Fruit fly (Drosophila melanogaster) whole organism, embryonic: Measurements from ENCODE around the gene CG14227.

Experiments
- Abd-B ChIP-seq: fragments of 200-800 bp; sonication (Bioruptor generic); optimal IDR thresholded peaks from 2 replicates; lab custom pipeline; 2018; ENCODE audit warnings: missing biosample characterization, mild to moderate bottlenecking, missing genetic modification characterization, moderate library complexity
- C15 ChIP-seq: fragments of 200-800 bp; sonication (Bioruptor generic); IDR thresholded peaks from 3 replicates; pipeline ENCODE4 v1.3.6; 2022; ENCODE audit warnings: missing biosample characterization, missing genetic modification characterization
- CG10431 ChIP-seq: fragments of 200-800 bp; sonication (Bioruptor generic); optimal IDR thresholded peaks from 3 replicates; lab custom pipeline; 2018; ENCODE audit warnings: missing biosample characterization, mild to moderate bottlenecking, missing genetic modification characterization
- CG10462 ChIP-seq: fragments of 200-800 bp; sonication (Bioruptor generic); optimal IDR thresholded peaks from 2 replicates; lab custom pipeline; 2016; ENCODE audit warnings: missing biosample characterization, missing genetic modification characterization
- CG12155 ChIP-seq: fragments of 200-800 bp; sonication (Bioruptor generic); optimal IDR thresholded peaks from 3 replicates; lab custom pipeline; 2016; ENCODE audit warnings: missing biosample characterization, missing genetic modification characterization
- CG14667 ChIP-seq: fragments of 200-800 bp; sonication (Bioruptor generic); IDR thresholded peaks from 2 replicates; pipeline ENCODE4 v1.3.6; 2022; ENCODE audit warnings: missing biosample characterization, missing genetic modification characterization
- CG18764 ChIP-seq: fragments of 200-800 bp; sonication (Bioruptor generic); optimal IDR thresholded peaks from 3 replicates; lab custom pipeline; 2016; ENCODE audit warnings: missing biosample characterization, missing genetic modification characterization
- CG32767 ChIP-seq: fragments of 200-800 bp; sonication (Bioruptor generic); IDR thresholded peaks from 2 replicates; pipeline ENCODE4 v1.3.6; 2022; ENCODE audit warnings: missing biosample characterization, missing genetic modification characterization
- CG33557 ChIP-seq: fragments of 200-800 bp; sonication (Bioruptor generic); optimal IDR thresholded peaks from 2 replicates; lab custom pipeline; 2019; ENCODE audit warnings: missing biosample characterization, mild to moderate bottlenecking, missing genetic modification characterization, moderate library complexity
- CG3995 ChIP-seq: fragments of 200-800 bp; sonication (Bioruptor generic); optimal IDR thresholded peaks from 3 replicates; lab custom pipeline; 2016; ENCODE audit warnings: missing biosample characterization, missing genetic modification characterization
- CG42726 ChIP-seq: fragments of 200-800 bp; sonication (Bioruptor generic); IDR thresholded peaks from 2 replicates; pipeline ENCODE4 v1.3.6; 2022; ENCODE audit warnings: missing biosample characterization, missing genetic modification characterization; ENCODE audit not compliant: partially characterized antibody
- CG4282 ChIP-seq: fragments of 200-800 bp; sonication (Bioruptor generic); optimal IDR thresholded peaks from 2 replicates; lab custom pipeline; 2016; ENCODE audit warnings: missing biosample characterization, missing genetic modification characterization
- CG6175 ChIP-seq: fragments of 200-800 bp; sonication (Bioruptor generic); IDR thresholded peaks from 3 replicates; pipeline ENCODE4 v1.3.6; 2022; ENCODE audit warnings: missing biosample characterization, missing genetic modification characterization
- CG6683 ChIP-seq: fragments of 200-800 bp; sonication (Bioruptor generic); optimal IDR thresholded peaks from 2 replicates; lab custom pipeline; 2017; ENCODE audit warnings: missing biosample characterization, mild to moderate bottlenecking, missing genetic modification characterization, missing genetic modification reagents
- CG7271 ChIP-seq: fragments of 200-800 bp; sonication (Bioruptor generic); optimal IDR thresholded peaks from 2 replicates; lab custom pipeline; 2018; ENCODE audit warnings: missing biosample characterization, mild to moderate bottlenecking, missing genetic modification characterization, moderate library complexity
- CG7928 ChIP-seq: fragments of 200-800 bp; sonication (Bioruptor generic); optimal IDR thresholded peaks from 2 replicates; lab custom pipeline; 2017; ENCODE audit warnings: missing biosample characterization, mild to moderate bottlenecking, missing genetic modification characterization
- CTCF ChIP-seq: fragments of 200-800 bp; sonication (Bioruptor generic); optimal IDR thresholded peaks from 2 replicates; lab custom pipeline; 2017; ENCODE audit warnings: missing biosample characterization, mild to moderate bottlenecking, missing genetic modification characterization, moderate library complexity
- CoRest ChIP-seq: fragments of 200-800 bp; sonication (Bioruptor generic); optimal IDR thresholded peaks from 3 replicates; lab custom pipeline; 2018; ENCODE audit warnings: missing biosample characterization, mild to moderate bottlenecking, missing genetic modification characterization, moderate library complexity
- Dek ChIP-seq: fragments of 200-800 bp; sonication (Bioruptor generic); optimal IDR thresholded peaks from 3 replicates; lab custom pipeline; 2019; ENCODE audit warnings: missing biosample characterization, mild to moderate bottlenecking, missing genetic modification characterization, moderate library complexity
- Eip74EF ChIP-seq, 2 experiments: fragments of 200-800 bp in 1 of 2; fragments of >200 bp in 1 of 2; sonication (Bioruptor generic) in 1 of 2; optimal IDR thresholded peaks; 2 replicates each; lab custom pipeline; 2017 to 2019; ENCODE audit warnings: missing biosample characterization in 2 of 2, missing genetic modification characterization in 2 of 2, mild to moderate bottlenecking in 1 of 2, moderate library complexity in 1 of 2
- HmgD ChIP-seq: fragments of 200-800 bp; sonication (Bioruptor generic); optimal IDR thresholded peaks from 3 replicates; lab custom pipeline; 2016; ENCODE audit warnings: missing biosample characterization, missing genetic modification characterization
- Hr39 ChIP-seq: fragments of >200 bp; optimal IDR thresholded peaks from 2 replicates; lab custom pipeline; 2017
- Hr51 ChIP-seq, 2 experiments: fragments of 200-800 bp; sonication (Bioruptor generic); optimal IDR thresholded peaks; 2 replicates in 1 of 2; 3 replicates in 1 of 2; lab custom pipeline; 2016 to 2018; ENCODE audit warnings: missing biosample characterization in 2 of 2, missing genetic modification characterization in 2 of 2, mild to moderate bottlenecking in 1 of 2, moderate library complexity in 1 of 2
- Hr78 ChIP-seq, 2 experiments: fragments of 200-800 bp in 1 of 2; fragments of >200 bp in 1 of 2; sonication (Bioruptor generic) in 1 of 2; optimal IDR thresholded peaks; 2 replicates each; lab custom pipeline; 2017 to 2019; ENCODE audit warnings: missing biosample characterization in 2 of 2, missing genetic modification characterization in 2 of 2, mild to moderate bottlenecking in 1 of 2, moderate library complexity in 1 of 2
- Med ChIP-seq: fragments of 200-800 bp; sonication (Bioruptor generic); peaks from one replicate; lab custom pipeline; 2016; ENCODE audit warnings: missing biosample characterization, missing genetic modification characterization, mild to moderate bottlenecking, inconsistent platforms, moderate library complexity
- Oli ChIP-seq: fragments of 200-800 bp; sonication (Bioruptor generic); optimal IDR thresholded peaks from 2 replicates; lab custom pipeline; 2018; ENCODE audit warnings: missing biosample characterization, mild to moderate bottlenecking, missing genetic modification characterization, moderate library complexity
- Side ChIP-seq: fragments of 200-800 bp; sonication (Bioruptor generic); optimal IDR thresholded peaks from 2 replicates; lab custom pipeline; 2016; ENCODE audit warnings: missing biosample characterization, missing genetic modification characterization
- Tbp ChIP-seq: fragments of >200 bp; optimal IDR thresholded peaks from 2 replicates; lab custom pipeline; 2018; ENCODE audit warnings: missing biosample characterization, missing genetic modification characterization
- abd-A ChIP-seq: fragments of 200-800 bp; sonication (Bioruptor generic); optimal IDR thresholded peaks from 3 replicates; lab custom pipeline; 2019; ENCODE audit warnings: missing biosample characterization, mild to moderate bottlenecking, missing genetic modification characterization, moderate library complexity
- bab2 ChIP-seq: fragments of 200-800 bp; sonication (Bioruptor generic); optimal IDR thresholded peaks from 2 replicates; lab custom pipeline; 2016; ENCODE audit warnings: missing biosample characterization, missing genetic modification characterization
- bbx ChIP-seq: fragments of 200-800 bp; sonication (Bioruptor generic); IDR thresholded peaks from 2 replicates; pipeline ENCODE4 v1.3.6; 2022; ENCODE audit warnings: missing biosample characterization, missing genetic modification characterization; ENCODE audit not compliant: partially characterized antibody
- cas ChIP-seq: fragments of 200-800 bp; sonication (Bioruptor generic); IDR thresholded peaks from 2 replicates; pipeline ENCODE4 v1.3.6; 2022; ENCODE audit warnings: missing biosample characterization, missing genetic modification characterization
- cg ChIP-seq: fragments of 200-800 bp; sonication (Bioruptor generic); optimal IDR thresholded peaks from 3 replicates; lab custom pipeline; 2019; ENCODE audit warnings: missing biosample characterization, mild to moderate bottlenecking, missing genetic modification characterization, moderate library complexity
- dimm ChIP-seq: fragments of 200-800 bp; sonication (Bioruptor generic); IDR thresholded peaks from 2 replicates; pipeline ENCODE4 v1.3.6; 2022; ENCODE audit warnings: missing biosample characterization, missing genetic modification characterization
- ewg ChIP-seq: fragments of 200-800 bp; sonication (Bioruptor generic); optimal IDR thresholded peaks from 3 replicates; lab custom pipeline; 2017; ENCODE audit warnings: mild to moderate bottlenecking, missing biosample characterization, missing genetic modification reagents, missing genetic modification characterization
- gcm2 ChIP-seq: fragments of 200-800 bp; sonication (Bioruptor generic); optimal IDR thresholded peaks from 2 replicates; lab custom pipeline; 2016; ENCODE audit warnings: missing biosample characterization, missing genetic modification characterization
- hbn ChIP-seq: fragments of 200-800 bp; sonication (Bioruptor generic); IDR thresholded peaks from 2 replicates; pipeline ENCODE4 v1.3.6; 2022; ENCODE audit warnings: missing biosample characterization, missing genetic modification characterization; ENCODE audit not compliant: partially characterized antibody
- inv ChIP-seq: fragments of 200-800 bp; sonication (Bioruptor generic); IDR thresholded peaks from 2 replicates; pipeline ENCODE4 v1.3.6; 2022; ENCODE audit warnings: missing biosample characterization, missing genetic modification characterization; ENCODE audit not compliant: partially characterized antibody
- oc ChIP-seq: fragments of 200-800 bp; sonication (Bioruptor generic); optimal IDR thresholded peaks from 2 replicates; lab custom pipeline; 2018; ENCODE audit warnings: missing biosample characterization, mild to moderate bottlenecking, missing genetic modification characterization, moderate library complexity
- pfk ChIP-seq: fragments of 200-800 bp; sonication (Bioruptor generic); optimal IDR thresholded peaks from 2 replicates; lab custom pipeline; 2018; ENCODE audit warnings: missing biosample characterization, mild to moderate bottlenecking, missing genetic modification characterization, moderate library complexity
- pzg ChIP-seq: fragments of 200-800 bp; sonication (Bioruptor generic); optimal IDR thresholded peaks from 3 replicates; lab custom pipeline; 2018; ENCODE audit warnings: missing biosample characterization, mild to moderate bottlenecking, missing genetic modification characterization, moderate library complexity
- repo ChIP-seq: fragments of 200-800 bp; sonication (Bioruptor generic); optimal IDR thresholded peaks from 2 replicates; lab custom pipeline; 2016; ENCODE audit warnings: missing biosample characterization, missing genetic modification characterization
- schlank ChIP-seq: fragments of 200-800 bp; sonication (Bioruptor generic); optimal IDR thresholded peaks from 2 replicates; lab custom pipeline; 2018; ENCODE audit warnings: missing biosample characterization, mild to moderate bottlenecking, missing genetic modification characterization
- sens ChIP-seq: fragments of 200-800 bp; sonication (Bioruptor generic); peaks from one replicate; lab custom pipeline; 2016; ENCODE audit warnings: missing biosample characterization, missing genetic modification characterization
- sima ChIP-seq: fragments of 200-800 bp; sonication (Bioruptor generic); optimal IDR thresholded peaks from 2 replicates; lab custom pipeline; 2016; ENCODE audit warnings: missing biosample characterization, missing genetic modification characterization
- sna ChIP-seq: fragments of 200-800 bp; sonication (Bioruptor generic); IDR thresholded peaks from 2 replicates; pipeline ENCODE4 v1.3.6; 2022; ENCODE audit warnings: missing biosample characterization, missing genetic modification characterization; ENCODE audit not compliant: partially characterized antibody
- trem ChIP-seq: fragments of 200-800 bp; optimal IDR thresholded peaks from 3 replicates; lab custom pipeline; 2019; ENCODE audit warnings: missing biosample characterization, mild to moderate bottlenecking, missing genetic modification characterization, moderate library complexity
- usp ChIP-seq: fragments of >200 bp; optimal IDR thresholded peaks from 2 replicates; lab custom pipeline; 2017; ENCODE audit warnings: missing biosample characterization, missing genetic modification characterization
- yki ChIP-seq: fragments of >200 bp; optimal IDR thresholded peaks from 3 replicates; lab custom pipeline; 2018

CG14227 gene

DNA sequence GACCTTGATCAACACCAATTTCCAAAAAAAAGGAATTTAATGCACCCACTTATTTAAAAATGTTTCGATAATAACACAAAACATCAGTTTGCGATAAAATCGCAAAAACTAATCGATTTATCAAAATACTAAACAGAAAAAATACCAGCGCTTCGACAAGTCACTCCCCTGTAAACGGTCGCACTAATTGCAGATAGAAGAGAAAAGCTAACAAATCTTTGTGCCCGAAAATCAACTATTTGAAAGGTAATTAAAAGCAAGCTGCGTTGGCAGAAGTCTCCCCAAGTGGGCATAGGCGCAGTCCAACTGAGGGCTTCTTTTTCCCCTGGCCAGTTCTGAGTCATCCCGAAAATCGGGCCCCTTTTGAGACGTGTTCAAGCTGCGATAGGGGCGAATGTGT, 42.1 kb upstream of the CG14227 start, which contains the start of gene AP-1-2beta (continued):
- TF ChIP-seq Hr39 (lab: Kevin White, UChicago) (no peak), CG7271 (tag; lab: Kevin White, UChicago) (no peak), CG6683 (GFP tag; lab: Kevin White, UChicago) (no peak), pfk (GFP tag; lab: Kevin White, UChicago) (no peak), oc (tag; lab: Kevin White, UChicago) (no peak), usp (GFP tag; lab: Kevin White, UChicago) (no peak), gcm2 (GFP tag; lab: Kevin White, UChicago) (no peak), Eip74EF (GFP tag; optimal IDR thresholded peaks at IDR 0.05; lab: Kevin White, UChicago) (no peak), CG42726 (GFP tag; lab: Robert Waterston, UW) (no peak), Tbp (GFP tag; lab: Kevin White, UChicago) (no peak), CoRest (no peak), repo (GFP tag; lab: Kevin White, UChicago) (no peak), Hr78 (GFP tag; optimal IDR thresholded peaks at IDR 0.05; lab: Kevin White, UChicago) (no peak), inv (GFP tag; lab: Robert Waterston, UW) (no peak), schlank (tag; lab: Kevin White, UChicago) (no peak), CG6175 (GFP tag; lab: Robert Waterston, UW) (no peak), bbx (GFP tag; lab: Robert Waterston, UW) (peak; percentile 38; the same call in 1 of the 2 replicates), CG7928 (GFP tag; lab: Kevin White, UChicago) (no peak), cas (GFP tag; lab: Robert Waterston, UW) (no peak), sens (GFP tag; lab: Kevin White, UChicago) (no peak), bab2 (GFP tag; lab: Kevin White, UChicago) (no peak), trem (tag; lab: Kevin White, UChicago) (peak; percentile 43), CG33557 (GFP tag; lab: Kevin White, UChicago) (no peak), CG14667 (GFP tag; lab: Robert Waterston, UW) (no peak), Oli (tag; lab: Kevin White, UChicago) (no peak), dimm (GFP tag; lab: Robert Waterston, UW) (no peak), sima (no peak), CG10431 (GFP tag; lab: Kevin White, UChicago) (no peak), CTCF (no peak), hbn (no peak; the same call in 1 of the 2 replicates), HmgD (no peak), CG18764 (GFP tag; lab: Kevin White, UChicago) (no peak), Dek (tag; lab: Kevin White, UChicago) (no peak), C15 (no peak), CG4282 (no peak), Abd-B (GFP tag; lab: Kevin White, UChicago) (no peak)
- TF ChIP-seq, all 482 proteins: peak for 40

DNA sequence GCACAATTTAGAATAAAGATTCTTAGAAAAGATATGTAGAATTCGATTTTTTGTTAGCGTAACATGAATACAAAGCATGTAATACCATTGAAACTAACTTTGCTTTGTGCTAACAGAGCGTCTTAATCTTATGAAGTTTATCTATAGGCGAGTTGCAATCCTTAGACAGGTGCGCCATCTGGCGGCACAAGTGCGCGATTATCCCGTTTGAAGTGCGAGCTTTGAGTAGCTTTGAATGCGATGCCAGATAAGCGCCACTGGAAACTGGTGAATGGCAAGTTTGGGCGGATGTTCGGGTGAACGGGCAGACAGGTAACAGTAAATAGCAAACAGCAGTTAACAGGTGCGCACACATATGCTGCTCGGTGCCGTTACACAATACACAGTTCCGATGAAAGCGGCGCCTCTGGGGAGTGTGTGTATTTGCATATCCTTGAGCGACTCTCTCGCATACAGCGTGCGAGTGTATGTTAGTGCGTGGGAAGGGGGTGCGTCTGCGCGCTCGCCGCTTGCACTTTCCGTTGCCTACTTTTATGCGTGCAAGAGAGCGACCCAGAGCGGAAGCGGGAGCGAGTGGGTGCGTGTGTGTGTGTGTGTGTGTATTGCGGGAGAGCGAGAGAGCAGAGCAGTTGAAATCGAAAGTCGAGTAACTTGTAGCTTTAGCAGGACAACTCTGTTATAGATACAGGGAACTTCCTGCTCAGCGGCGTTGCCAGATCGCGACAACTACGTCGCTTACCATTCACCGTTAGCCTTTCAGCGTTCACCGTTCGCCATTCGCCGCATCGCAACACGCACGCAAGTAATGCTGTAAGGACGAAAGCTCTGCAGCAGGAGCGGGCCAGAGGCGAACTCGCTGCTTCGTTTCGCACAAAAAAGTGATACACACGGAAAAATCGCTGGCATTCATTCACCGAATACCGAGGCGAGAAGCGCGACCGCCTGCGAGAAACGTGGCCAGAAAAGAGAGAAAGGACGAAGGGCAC, 29.5 kb upstream of the CG14227 start, which contains the start of gene CG12531:
Gene CG12531, plus strand, starts transcription at position 936 of the 986 bp plus-strand sequence.
- TF ChIP-seq CG12155 (GFP tag; lab: Kevin White, UChicago) (peak; percentile 77), CG10462 (GFP tag; lab: Kevin White, UChicago) (no peak), CTCF (peak; percentile 89), Hr51 (GFP tag; optimal IDR thresholded peaks at IDR 0.05; lab: Kevin White, UChicago) (peak in 1 of 2 experiments; percentile 12), CG3995 (GFP tag; lab: Kevin White, UChicago) (peak; percentile 5), Side (GFP tag; lab: Kevin White, UChicago) (no peak), CG32767 (GFP tag; lab: Robert Waterston, UW) (peak; percentile 61; the same call in 1 of the 2 replicates), cg (GFP tag; lab: Kevin White, UChicago) (peak; percentile 61), ewg (peak; percentile 90), pzg (peak; percentile 10), abd-A (tag; lab: Kevin White, UChicago) (peak; percentile 14), yki (lab: Kevin White, UChicago) (peak; percentile 7), Med (GFP tag; lab: Kevin White, UChicago) (peak; percentile 20), sna (GFP tag; lab: Robert Waterston, UW) (no peak)
